Worm (Caenorhabditis elegans): Measurements from ENCODE around the gene cyp-13A10.

Gene cyp-13A10

ce11 chrII:9646928-9647838 is 15.5 kb downstream of the cyp-13A10 start, which contains the start of gene sqv-8 (continued):
- TF ChIP-seq daf-19 (GFP tag; conservative IDR thresholded peaks at IDR 0.05) (no peak), nhr-6 (tag; optimal IDR thresholded peaks at IDR 0.05) (no peak), lin-29 (GFP tag; IDR thresholded peaks at IDR 0.05) (no peak), Y48G9A.11 (GFP tag; IDR thresholded peaks at IDR 0.05) (peak; percentile 8; the same call in 1 of the 2 replicates), set-16 (GFP tag; IDR thresholded peaks at IDR 0.05) (no peak), ceh-20 (GFP tag; IDR thresholded peaks at IDR 0.05) (no peak), Y5F2A.4 (GFP tag; optimal IDR thresholded peaks at IDR 0.05) (no peak), dmd-6 (GFP tag; IDR thresholded peaks at IDR 0.05) (peak; percentile 82), aha-1 (tag) (no peak), lin-13 (GFP tag; optimal IDR thresholded peaks at IDR 0.05) (no peak), lin-39 (tag; optimal IDR thresholded peaks at IDR 0.05) (no peak), lin-38 (GFP tag; IDR thresholded peaks at IDR 0.05) (no peak), Y105C5A.15 (GFP tag; IDR thresholded peaks at IDR 0.05) (no peak), zag-1 (tag; optimal IDR thresholded peaks at IDR 0.05) (no peak), lsy-2 (tag; optimal IDR thresholded peaks at IDR 0.05) (peak in 1 of 2 experiments; percentile 39), T20F7.1 (GFP tag; optimal IDR thresholded peaks at IDR 0.05) (peak; percentile 7), lim-7 (GFP tag; IDR thresholded peaks at IDR 0.05) (no peak), arid-1 (GFP tag; conservative IDR thresholded peaks at IDR 0.05) (no peak), ceh-32 (tag; optimal IDR thresholded peaks at IDR 0.05; ENCODE audit: poor library complexity) (no peak), unc-62 (GFP tag; optimal IDR thresholded peaks at IDR 0.05 in 1 of 2) (peak in 1 of 2 experiments; percentile 84), unc-62 (tag; optimal IDR thresholded peaks at IDR 0.05) (no peak), unc-39 (tag; optimal IDR thresholded peaks at IDR 0.05) (no peak), F44E2.7 (GFP tag; IDR thresholded peaks at IDR 0.05) (no peak), ceh-82 (tag; optimal IDR thresholded peaks at IDR 0.05) (no peak), nhr-237 (tag; optimal IDR thresholded peaks at IDR 0.05) (no peak), lin-1 (GFP tag; IDR thresholded peaks at IDR 0.05) (no peak), duxl-1 (tag; optimal IDR thresholded peaks at IDR 0.05; ENCODE audit: poor library complexity) (no peak), F37D6.2 (tag; optimal IDR thresholded peaks at IDR 0.05) (no peak), lir-3 (tag; optimal IDR thresholded peaks at IDR 0.05) (no peak), ZK337.2 (GFP tag; IDR thresholded peaks at IDR 0.05) (no peak), daf-16 (GFP tag; optimal IDR thresholded peaks at IDR 0.05) (no peak), daf-16 (tag; optimal IDR thresholded peaks at IDR 0.05) (peak; percentile 33), nhr-25 (tag; optimal IDR thresholded peaks at IDR 0.05; ENCODE audit: borderline replicate concordance, insufficient read depth) (no peak), cey-2 (tag; optimal IDR thresholded peaks at IDR 0.05; ENCODE audit: borderline replicate concordance, insufficient read depth) (no peak), skn-1 (tag; optimal IDR thresholded peaks at IDR 0.05) (no peak), gei-8 (GFP tag; optimal IDR thresholded peaks at IDR 0.05) (no peak), dmd-8 (GFP tag; IDR thresholded peaks at IDR 0.05) (no peak), ces-1 (GFP tag; optimal IDR thresholded peaks at IDR 0.05) (no peak), nhr-28 (tag; optimal IDR thresholded peaks at IDR 0.05) (peak; percentile 2), nhr-11 (tag; optimal IDR thresholded peaks at IDR 0.05) (no peak), ceh-62 (tag; optimal IDR thresholded peaks at IDR 0.05) (no peak), saeg-2 (GFP tag; IDR thresholded peaks at IDR 0.05) (no peak), egl-27 (tag; optimal IDR thresholded peaks at IDR 0.05) (no peak), nhr-102 (tag; optimal IDR thresholded peaks at IDR 0.05) (no peak), snpc-4 (tag; optimal IDR thresholded peaks at IDR 0.05) (no peak), mes-2 (tag; optimal IDR thresholded peaks at IDR 0.05; ENCODE audit: poor library complexity, severe bottlenecking) (no peak), nhr-76 (tag; optimal IDR thresholded peaks at IDR 0.05) (no peak), F26F4.8 (GFP tag; conservative IDR thresholded peaks at IDR 0.05) (no peak), jun-1 (tag; optimal IDR thresholded peaks at IDR 0.05) (no peak), dve-1 (tag; optimal IDR thresholded peaks at IDR 0.05; ENCODE audit: insufficient read depth) (peak; percentile 48)
